Fruit fly (Drosophila melanogaster) whole organism, embryonic: ENCODE results near the gene Mlc1.

ENCODE experiments used
- CG10543 ChIP-seq: fragments of 200-800 bp; sonication (Bioruptor generic); optimal IDR thresholded peaks from 3 replicates; lab custom pipeline; 2017; ENCODE audit warnings: missing biosample characterization, mild to moderate bottlenecking, missing genetic modification characterization, moderate library complexity
- CG11723 ChIP-seq: fragments of 200-800 bp; sonication (Bioruptor generic); optimal IDR thresholded peaks from 2 replicates; lab custom pipeline; 2017; ENCODE audit warnings: missing biosample characterization, mild to moderate bottlenecking, missing genetic modification characterization
- CG12236 ChIP-seq: fragments of 200-800 bp; sonication (Bioruptor generic); optimal IDR thresholded peaks from 2 replicates; lab custom pipeline; 2016; ENCODE audit warnings: missing biosample characterization, missing genetic modification characterization
- CG12942 ChIP-seq: fragments of 200-800 bp; sonication (Bioruptor generic); optimal IDR thresholded peaks from 3 replicates; lab custom pipeline; 2016; ENCODE audit warnings: missing biosample characterization, missing genetic modification characterization
- CG13424 ChIP-seq: fragments of 200-800 bp; sonication (Bioruptor generic); optimal IDR thresholded peaks from 2 replicates; lab custom pipeline; 2019; ENCODE audit warnings: missing biosample characterization, mild to moderate bottlenecking, missing genetic modification characterization, moderate library complexity
- CG14050 ChIP-seq: fragments of 200-800 bp; sonication (Bioruptor generic); IDR thresholded peaks from 3 replicates; pipeline ENCODE4 v1.3.6; 2022; ENCODE audit warnings: missing biosample characterization, missing genetic modification characterization
- CG14965 ChIP-seq: fragments of 200-800 bp; sonication (Bioruptor generic); optimal IDR thresholded peaks from 2 replicates; lab custom pipeline; 2016; ENCODE audit warnings: missing biosample characterization, missing genetic modification characterization, borderline replicate concordance
- CG15073 ChIP-seq: fragments of 200-800 bp; sonication (Bioruptor generic); optimal IDR thresholded peaks from 2 replicates; lab custom pipeline; 2016; ENCODE audit warnings: missing biosample characterization, missing genetic modification characterization
- CG1603 ChIP-seq: fragments of 200-800 bp; sonication (Bioruptor generic); optimal IDR thresholded peaks from 2 replicates; lab custom pipeline; 2019; ENCODE audit warnings: missing biosample characterization, mild to moderate bottlenecking, missing genetic modification characterization, moderate library complexity
- CG16815 ChIP-seq: fragments of 200-800 bp; sonication (Bioruptor generic); optimal IDR thresholded peaks from 3 replicates; lab custom pipeline; 2017; ENCODE audit warnings: missing biosample characterization, mild to moderate bottlenecking, missing genetic modification characterization
- CG1792 ChIP-seq: fragments of 200-800 bp; sonication (Bioruptor generic); optimal IDR thresholded peaks from 2 replicates; lab custom pipeline; 2016; ENCODE audit warnings: missing biosample characterization, missing genetic modification characterization
- CG2199 ChIP-seq: fragments of 200-800 bp; sonication (Bioruptor generic); IDR thresholded peaks from 3 replicates; pipeline ENCODE4 v1.3.6; 2022; ENCODE audit warnings: missing biosample characterization, missing genetic modification characterization
- CG2889 ChIP-seq: fragments of 200-800 bp; sonication (Bioruptor generic); IDR thresholded peaks from 3 replicates; pipeline ENCODE4 v1.3.6; 2022; ENCODE audit warnings: missing biosample characterization, missing genetic modification characterization
- CG30431 ChIP-seq: fragments of 200-800 bp; sonication (Bioruptor generic); optimal IDR thresholded peaks from 2 replicates; lab custom pipeline; 2017; ENCODE audit warnings: missing biosample characterization, missing genetic modification characterization
- CG34422 ChIP-seq: fragments of 200-800 bp; sonication (Bioruptor generic); IDR thresholded peaks from 3 replicates; pipeline ENCODE4 v1.3.6; 2022; ENCODE audit warnings: missing biosample characterization, missing genetic modification characterization
- CG4282 ChIP-seq: fragments of 200-800 bp; sonication (Bioruptor generic); optimal IDR thresholded peaks from 2 replicates; lab custom pipeline; 2016; ENCODE audit warnings: missing biosample characterization, missing genetic modification characterization
- CG4404 ChIP-seq: fragments of 200-800 bp; sonication (Bioruptor generic); IDR thresholded peaks from 2 replicates; pipeline ENCODE4 v1.3.6; 2022; ENCODE audit warnings: missing biosample characterization, missing genetic modification characterization
- CG5953 ChIP-seq: fragments of 200-800 bp; sonication (Bioruptor generic); IDR thresholded peaks from 2 replicates; pipeline ENCODE4 v1.3.6; 2022; ENCODE audit warnings: missing biosample characterization, missing genetic modification characterization
- CG6272 ChIP-seq: fragments of 200-800 bp; sonication (Bioruptor generic); IDR thresholded peaks from 2 replicates; pipeline ENCODE4 v1.3.6; 2022; ENCODE audit warnings: missing biosample characterization, missing genetic modification characterization
- CG6791 ChIP-seq: fragments of 200-800 bp; sonication (Bioruptor generic); IDR thresholded peaks from 3 replicates; pipeline ENCODE4 v1.3.6; 2022; ENCODE audit warnings: missing biosample characterization, missing genetic modification characterization; ENCODE audit not compliant: partially characterized antibody
- CG7987 ChIP-seq: fragments of 200-800 bp; sonication (Bioruptor generic); optimal IDR thresholded peaks from 2 replicates; lab custom pipeline; 2018; ENCODE audit warnings: missing biosample characterization, mild to moderate bottlenecking, missing genetic modification characterization, moderate library complexity
- CG8765 ChIP-seq: fragments of 200-800 bp; sonication (Bioruptor generic); IDR thresholded peaks from 2 replicates; pipeline ENCODE4 v1.3.6; 2022; ENCODE audit warnings: missing biosample characterization, missing genetic modification characterization
- CG9817 ChIP-seq: fragments of 200-800 bp; sonication (Bioruptor generic); optimal IDR thresholded peaks from 2 replicates; lab custom pipeline; 2018; ENCODE audit warnings: missing biosample characterization, mild to moderate bottlenecking, missing genetic modification characterization, moderate library complexity
- CG9932 ChIP-seq: fragments of 200-800 bp; sonication (Bioruptor generic); IDR thresholded peaks from 2 replicates; pipeline ENCODE4 v1.3.6; 2022; ENCODE audit warnings: missing biosample characterization, missing genetic modification characterization
- CTCF ChIP-seq: fragments of 200-800 bp; sonication (Bioruptor generic); optimal IDR thresholded peaks from 2 replicates; lab custom pipeline; 2017; ENCODE audit warnings: missing biosample characterization, mild to moderate bottlenecking, missing genetic modification characterization, moderate library complexity
- Chrac-16 ChIP-seq: fragments of 200-800 bp; sonication (Bioruptor generic); optimal IDR thresholded peaks from 3 replicates; lab custom pipeline; 2016; ENCODE audit warnings: missing biosample characterization, missing genetic modification characterization
- Doc2 ChIP-seq: fragments of 200-800 bp; sonication (Bioruptor generic); IDR thresholded peaks from 2 replicates; pipeline ENCODE4 v1.3.6; 2022; ENCODE audit warnings: missing biosample characterization, missing genetic modification characterization
- Eip74EF ChIP-seq, 2 experiments: fragments of 200-800 bp in 1 of 2; fragments of >200 bp in 1 of 2; sonication (Bioruptor generic) in 1 of 2; optimal IDR thresholded peaks; 2 replicates each; lab custom pipeline; 2017 to 2019; ENCODE audit warnings: missing biosample characterization in 2 of 2, missing genetic modification characterization in 2 of 2, mild to moderate bottlenecking in 1 of 2, moderate library complexity in 1 of 2
- Elba2 ChIP-seq: fragments of 200-800 bp; sonication (Bioruptor generic); optimal IDR thresholded peaks from 3 replicates; lab custom pipeline; 2016; ENCODE audit warnings: missing biosample characterization, missing genetic modification characterization
- Fer1 ChIP-seq: fragments of 200-800 bp; sonication (Bioruptor generic); optimal IDR thresholded peaks from 2 replicates; lab custom pipeline; 2017; ENCODE audit warnings: missing biosample characterization, mild to moderate bottlenecking, missing genetic modification characterization
- HHEX ChIP-seq: fragments of 200-800 bp; sonication (Bioruptor generic); optimal IDR thresholded peaks from 3 replicates; lab custom pipeline; 2017; ENCODE audit warnings: missing biosample characterization, mild to moderate bottlenecking, missing genetic modification characterization, missing genetic modification reagents
- Mad ChIP-seq: fragments of 200-800 bp; sonication (Bioruptor generic); optimal IDR thresholded peaks from 2 replicates; lab custom pipeline; 2016; ENCODE audit warnings: missing biosample characterization, missing genetic modification characterization
- Mrtf ChIP-seq: fragments of 200-800 bp; sonication (Bioruptor generic); IDR thresholded peaks from 3 replicates; pipeline ENCODE4 v1.3.6; 2022; ENCODE audit warnings: missing biosample characterization, missing genetic modification characterization
- NK7.1 ChIP-seq: fragments of 200-800 bp; sonication (Bioruptor generic); optimal IDR thresholded peaks from 3 replicates; lab custom pipeline; 2016; ENCODE audit warnings: missing biosample characterization, missing genetic modification characterization
- Rfx ChIP-seq: fragments of 200-800 bp; sonication (Bioruptor generic); IDR thresholded peaks from 2 replicates; pipeline ENCODE4 v1.3.6; 2022; ENCODE audit warnings: missing biosample characterization, missing genetic modification characterization
- Taf1 ChIP-seq: fragments of 200-800 bp; sonication (Bioruptor generic); IDR thresholded peaks from 2 replicates; pipeline ENCODE4 v1.3.6; 2022; ENCODE audit warnings: missing biosample characterization, missing genetic modification characterization
- Tbp ChIP-seq: fragments of >200 bp; optimal IDR thresholded peaks from 2 replicates; lab custom pipeline; 2018; ENCODE audit warnings: missing biosample characterization, missing genetic modification characterization
- Vsx1 ChIP-seq: fragments of 200-800 bp; sonication (Bioruptor generic); optimal IDR thresholded peaks from 2 replicates; lab custom pipeline; 2017; ENCODE audit warnings: missing biosample characterization, mild to moderate bottlenecking, missing genetic modification characterization, missing genetic modification reagents
- Xrp1 ChIP-seq: fragments of 200-800 bp; sonication (Bioruptor generic); IDR thresholded peaks from 2 replicates; pipeline ENCODE4 v1.3.6; 2022; ENCODE audit warnings: missing biosample characterization, missing genetic modification characterization
- ac ChIP-seq: fragments of 200-800 bp; sonication (Bioruptor generic); optimal IDR thresholded peaks from 3 replicates; lab custom pipeline; 2017; ENCODE audit warnings: missing biosample characterization, mild to moderate bottlenecking, missing genetic modification characterization
- aop ChIP-seq: fragments of 200-800 bp; sonication (Bioruptor generic); IDR thresholded peaks from 2 replicates; pipeline ENCODE4 v1.3.6; 2022; ENCODE audit warnings: missing biosample characterization, missing genetic modification characterization
- ap ChIP-seq: fragments of 200-800 bp; sonication (Bioruptor generic); IDR thresholded peaks from 2 replicates; pipeline ENCODE4 v1.3.6; 2022; ENCODE audit warnings: missing biosample characterization, missing genetic modification characterization
- ase ChIP-seq: fragments of 200-800 bp; sonication (Bioruptor generic); IDR thresholded peaks from 3 replicates; pipeline ENCODE4 v1.3.6; 2022; ENCODE audit warnings: missing biosample characterization, missing genetic modification characterization
- ato ChIP-seq: fragments of 200-800 bp; sonication (Bioruptor generic); IDR thresholded peaks from 2 replicates; pipeline ENCODE4 v1.3.6; 2022; ENCODE audit warnings: missing biosample characterization, missing genetic modification characterization; ENCODE audit not compliant: partially characterized antibody
- insv ChIP-seq, 2 experiments: fragments of 200-800 bp; sonication (Bioruptor generic); optimal IDR thresholded peaks; 3 replicates each; lab custom pipeline; 2016 to 2018; ENCODE audit warnings: missing biosample characterization in 2 of 2, missing genetic modification characterization in 2 of 2
- lab ChIP-seq: fragments of 200-800 bp; sonication (Bioruptor generic); optimal IDR thresholded peaks from 3 replicates; lab custom pipeline; 2017; ENCODE audit warnings: missing biosample characterization, missing genetic modification characterization, mild to moderate bottlenecking, moderate library complexity, missing genetic modification reagents
- nmo ChIP-seq: fragments of 200-800 bp; sonication (Bioruptor generic); optimal IDR thresholded peaks from 2 replicates; lab custom pipeline; 2018; ENCODE audit warnings: missing biosample characterization, mild to moderate bottlenecking, missing genetic modification characterization, moderate library complexity
- peb ChIP-seq: fragments of 200-800 bp; sonication (Bioruptor generic); IDR thresholded peaks from 2 replicates; pipeline ENCODE4 v1.3.6; 2022; ENCODE audit warnings: missing biosample characterization, missing genetic modification characterization
- pfk ChIP-seq: fragments of 200-800 bp; sonication (Bioruptor generic); optimal IDR thresholded peaks from 2 replicates; lab custom pipeline; 2018; ENCODE audit warnings: missing biosample characterization, mild to moderate bottlenecking, missing genetic modification characterization, moderate library complexity
- sens ChIP-seq: fragments of 200-800 bp; sonication (Bioruptor generic); peaks from one replicate; lab custom pipeline; 2016; ENCODE audit warnings: missing biosample characterization, missing genetic modification characterization

Mlc1 gene

dm6 chr3R:27636720-27637119, 23.3 kb downstream of the Mlc1 start (continued):
- no peak for TF ChIP-seq Chrac-16 (GFP tag; lab: Kevin White, UChicago)
- no peak for TF ChIP-seq CG30431 (GFP tag; lab: Kevin White, UChicago)
- TF ChIP-seq Rfx (GFP tag; lab: Robert Waterston, UW), result no peak; the same call in 1 of the 2 replicates
- no peak for TF ChIP-seq CG1792 (GFP tag; lab: Kevin White, UChicago)
- no peak for TF ChIP-seq Tbp (GFP tag; lab: Kevin White, UChicago)
- TF ChIP-seq CG6791 (GFP tag; lab: Robert Waterston, UW), result no peak
- no peak for TF ChIP-seq CG11723 (GFP tag; lab: Kevin White, UChicago)
- no peak for TF ChIP-seq Eip74EF (GFP tag; optimal IDR thresholded peaks at IDR 0.05; lab: Kevin White, UChicago)
- TF ChIP-seq CG14965 (GFP tag; lab: Kevin White, UChicago), result no peak
- no peak for TF ChIP-seq CG2889 (GFP tag; lab: Robert Waterston, UW)
- TF ChIP-seq CG34422 (GFP tag; lab: Robert Waterston, UW), result peak; percentile 11; the same call in 1 of the 3 replicates
- TF ChIP-seq CG12236, result no peak

dm6 chr3R:27636010-27636584, 23.9 kb downstream of the Mlc1 start, which contains the start of the genes CG5611 and Mtl:
Gene CG5611 (minus strand): TSS chr3R:27636060.
Gene Mtl (plus strand): TSS chr3R:27636412.
- TF ChIP-seq CG4282 (GFP tag; lab: Kevin White, UChicago) (peak; percentile 95), Elba2 (peak; percentile 98), Vsx1 (peak; percentile 98), insv (GFP tag; optimal IDR thresholded peaks at IDR 0.05; lab: Kevin White, UChicago) (peak in 1 of 2 experiments; percentile 85), aop (GFP tag; lab: Robert Waterston, UW) (peak; percentile 98), Taf1 (peak; percentile 100), lab (GFP tag; lab: Kevin White, UChicago) (peak; percentile 100), CG13424 (tag; lab: Kevin White, UChicago) (peak; percentile 100), CG9932 (GFP tag; lab: Robert Waterston, UW) (peak; percentile 100), Fer1 (GFP tag; lab: Kevin White, UChicago) (peak; percentile 99), sens (GFP tag; lab: Kevin White, UChicago) (peak; percentile 100), ac (GFP tag; lab: Kevin White, UChicago) (peak; percentile 98), CG8765 (GFP tag; lab: Robert Waterston, UW) (peak; percentile 100), CG12942 (GFP tag; lab: Kevin White, UChicago) (peak; percentile 100), nmo (GFP tag; lab: Kevin White, UChicago) (peak; percentile 100), Doc2 (GFP tag; lab: Robert Waterston, UW) (peak; percentile 99), CG10543 (GFP tag; lab: Kevin White, UChicago) (peak; percentile 99), CG15073 (GFP tag; lab: Kevin White, UChicago) (peak; percentile 93), CG1603 (tag; lab: Kevin White, UChicago) (peak; percentile 99), peb (peak; percentile 100), Xrp1 (GFP tag; lab: Robert Waterston, UW) (peak; percentile 100), CG6272 (peak; percentile 100), NK7.1 (peak; percentile 89), CG2199 (GFP tag; lab: Robert Waterston, UW) (peak; percentile 100), Mrtf (GFP tag; lab: Robert Waterston, UW) (peak; percentile 100), pfk (GFP tag; lab: Kevin White, UChicago) (peak; percentile 77), HHEX (GFP tag; lab: Kevin White, UChicago) (peak; percentile 100), CG5953 (peak; percentile 100), ap (peak; percentile 100), CG12236 (peak; percentile 90), CG14050 (GFP tag; lab: Robert Waterston, UW) (peak; percentile 99), CG7987 (GFP tag; lab: Kevin White, UChicago) (peak; percentile 98), ase (GFP tag; lab: Robert Waterston, UW) (peak; percentile 100), Mad (GFP tag; lab: Kevin White, UChicago) (peak; percentile 99), ato (no peak), CG4404 (GFP tag; lab: Robert Waterston, UW) (peak; percentile 100), CG9817 (tag; lab: Kevin White, UChicago) (peak; percentile 100), CG16815 (GFP tag; lab: Kevin White, UChicago) (peak; percentile 100), CTCF (GFP tag; lab: Kevin White, UChicago) (peak; percentile 78)
